Worm (Caenorhabditis elegans) whole organism, young adult: ENCODE results near the gene rbm-28.

Experiments used
- B0019.2 ChIP-seq: fragments of 200-800 bp; sonication (Bioruptor generic); conservative IDR thresholded peaks from 2 replicates; pipeline ENCODE4 v1.3.6; 2022; ENCODE audit warnings: missing genetic modification reagents, missing genetic modification characterization, missing compliant biosample characterization
- D2030.7 ChIP-seq: fragments of 200-800 bp; sonication (Bioruptor generic); IDR thresholded peaks from 2 replicates; pipeline ENCODE4 v1.3.6; 2022; ENCODE audit warnings: missing genetic modification reagents, missing genetic modification characterization, missing compliant biosample characterization
- F52B5.7 ChIP-seq: sonication (generic microtip); optimal IDR thresholded peaks from 2 replicates; lab custom pipeline; 2016; ENCODE audit warnings: mild to moderate bottlenecking, missing genetic modification characterization, missing compliant biosample characterization
- F55B11.4 ChIP-seq: sonication (generic microtip); optimal IDR thresholded peaks from 2 replicates; lab custom pipeline; 2016; ENCODE audit warnings: missing compliant biosample characterization, missing genetic modification characterization, borderline replicate concordance; ENCODE audit not compliant: insufficient read depth
- K11D2.4 ChIP-seq: fragments of 200-800 bp; sonication (Bioruptor generic); IDR thresholded peaks from 2 replicates; pipeline ENCODE4 v1.3.6; 2022; ENCODE audit warnings: missing genetic modification reagents, missing genetic modification characterization, missing compliant biosample characterization
- Y53G8AR.9 ChIP-seq: fragments of 200-800 bp; sonication (Bioruptor generic); conservative IDR thresholded peaks from 2 replicates; pipeline ENCODE4 v1.3.6; 2022; ENCODE audit warnings: missing genetic modification reagents, missing genetic modification characterization, missing compliant biosample characterization
- Y56A3A.18 ChIP-seq: fragments of 200-800 bp; sonication (Bioruptor generic); IDR thresholded peaks from 2 replicates; pipeline ENCODE4 v1.3.6; 2022; ENCODE audit warnings: missing genetic modification reagents, missing genetic modification characterization, missing compliant biosample characterization
- Y95B8A.8 ChIP-seq: fragments of 200-800 bp; sonication (Bioruptor generic); IDR thresholded peaks from 2 replicates; pipeline ENCODE4 v1.3.6; 2022; ENCODE audit warnings: missing genetic modification reagents, missing genetic modification characterization, missing compliant biosample characterization
- ama-1 ChIP-seq, 3 experiments: fragments of 150-350 bp in 1 of 3; sonication (generic microtip) in 2 of 3; optimal IDR thresholded peaks; 2 replicates each; lab custom pipeline; 2014 to 2018; ENCODE audit warnings: missing biosample characterization in 2 of 3, missing genetic modification characterization in 2 of 3, missing genetic modification reagents in 2 of 3
- aptf-2 ChIP-seq: fragments of 200-800 bp; sonication (Bioruptor generic); conservative IDR thresholded peaks from 2 replicates; pipeline ENCODE4 v1.3.6; 2022; ENCODE audit warnings: missing genetic modification reagents, missing genetic modification characterization, missing compliant biosample characterization
- aptf-3 ChIP-seq: fragments of 200-800 bp; sonication (Bioruptor generic); IDR thresholded peaks from 2 replicates; pipeline ENCODE4 v1.3.6; 2022; ENCODE audit warnings: missing genetic modification characterization, missing compliant biosample characterization
- atf-7 ChIP-seq: sonication (generic microtip); optimal IDR thresholded peaks from 2 replicates; lab custom pipeline; 2017; ENCODE audit warnings: mild to moderate bottlenecking, missing genetic modification characterization, missing compliant biosample characterization
- athp-1 ChIP-seq: sonication (generic microtip); optimal IDR thresholded peaks from 2 replicates; lab custom pipeline; 2017; ENCODE audit warnings: mild to moderate bottlenecking, missing genetic modification characterization, missing compliant biosample characterization
- attf-3 ChIP-seq: fragments of 200-800 bp; sonication (Bioruptor generic); conservative IDR thresholded peaks from 2 replicates; pipeline ENCODE4 v1.3.6; 2022; ENCODE audit warnings: missing genetic modification reagents, missing genetic modification characterization, missing compliant biosample characterization
- ccch-3 ChIP-seq: fragments of 200-800 bp; sonication (Bioruptor generic); optimal IDR thresholded peaks from 2 replicates; lab custom pipeline; 2018; ENCODE audit warnings: mild to moderate bottlenecking, missing genetic modification characterization, missing compliant biosample characterization
- die-1 ChIP-seq: sonication (generic microtip); optimal IDR thresholded peaks from 2 replicates; lab custom pipeline; 2016; ENCODE audit warnings: missing genotype, mild to moderate bottlenecking, missing genetic modification characterization, missing compliant biosample characterization
- dpff-1 ChIP-seq: sonication (generic microtip); optimal IDR thresholded peaks from 2 replicates; lab custom pipeline; 2017; ENCODE audit warnings: mild to moderate bottlenecking, missing genetic modification characterization, missing compliant biosample characterization
- fkh-3 ChIP-seq: sonication (generic microtip); optimal IDR thresholded peaks from 2 replicates; lab custom pipeline; 2016; ENCODE audit warnings: mild to moderate bottlenecking, missing genetic modification characterization, missing compliant biosample characterization
- hlh-12 ChIP-seq: sonication (generic microtip); optimal IDR thresholded peaks from 2 replicates; lab custom pipeline; 2016; ENCODE audit warnings: missing genetic modification characterization, missing compliant biosample characterization
- hmg-1.2 ChIP-seq: fragments of 200-800 bp; sonication (Bioruptor generic); IDR thresholded peaks from 2 replicates; pipeline ENCODE4 v1.3.6; 2022; ENCODE audit warnings: missing genetic modification reagents, missing genetic modification characterization, missing compliant biosample characterization
- hmg-20 ChIP-seq: fragments of 200-800 bp; sonication (Bioruptor generic); IDR thresholded peaks from 2 replicates; pipeline ENCODE4 v1.3.6; 2022; ENCODE audit warnings: missing genetic modification reagents, missing genetic modification characterization, missing compliant biosample characterization
- lag-1 ChIP-seq: fragments of 200-800 bp; sonication (Bioruptor generic); IDR thresholded peaks from 2 replicates; pipeline ENCODE4 v1.3.6; 2022; ENCODE audit warnings: missing genetic modification reagents, missing genetic modification characterization, missing compliant biosample characterization
- let-607 ChIP-seq, 2 experiments: fragments of 200-800 bp in 1 of 2; sonication (Bioruptor generic) in 1 of 2; sonication (generic microtip) in 1 of 2; optimal IDR thresholded peaks; 2 replicates each; lab custom pipeline; 2016 to 2018; ENCODE audit warnings: mild to moderate bottlenecking in 2 of 2, missing compliant biosample characterization in 2 of 2, missing genetic modification characterization in 2 of 2, moderate library complexity in 2 of 2, missing genotype in 1 of 2
- madf-6 ChIP-seq: fragments of 200-800 bp; sonication (Bioruptor generic); IDR thresholded peaks from 2 replicates; pipeline ENCODE4 v1.3.6; 2022; ENCODE audit warnings: missing genetic modification reagents, missing genetic modification characterization, missing compliant biosample characterization
- mel-28 ChIP-seq: sonication (generic microtip); optimal IDR thresholded peaks from 2 replicates; lab custom pipeline; 2016; ENCODE audit warnings: borderline replicate concordance, mild to moderate bottlenecking, missing genetic modification characterization, missing compliant biosample characterization
- nfyb-1 ChIP-seq: fragments of 200-800 bp; sonication (Bioruptor generic); IDR thresholded peaks from 2 replicates; pipeline ENCODE4 v1.3.6; 2022; ENCODE audit warnings: missing genetic modification reagents, missing genetic modification characterization, missing compliant biosample characterization
- nhr-179 ChIP-seq: sonication (generic microtip); optimal IDR thresholded peaks from 2 replicates; lab custom pipeline; 2016; ENCODE audit warnings: mild to moderate bottlenecking, missing genetic modification characterization, missing compliant biosample characterization
- rcor-1 ChIP-seq: fragments of 200-800 bp; sonication (Bioruptor generic); IDR thresholded peaks from 2 replicates; pipeline ENCODE4 v1.3.6; 2022; ENCODE audit warnings: missing genetic modification reagents, missing genetic modification characterization, missing compliant biosample characterization
- rpc-1 ChIP-seq, 2 experiments: fragments of 150-350 bp in 1 of 2; sonication (generic microtip) in 1 of 2; optimal IDR thresholded peaks; 2 replicates each; lab custom pipeline; 2014 to 2018; ENCODE audit warnings: missing biosample characterization in 1 of 2, missing genetic modification characterization in 1 of 2, missing genetic modification reagents in 1 of 2, missing genotype in 1 of 2
- sea-2 ChIP-seq: fragments of 200-800 bp; sonication (Bioruptor generic); IDR thresholded peaks from 2 replicates; pipeline ENCODE4 v1.3.6; 2022; ENCODE audit warnings: missing genetic modification characterization, missing compliant biosample characterization
- snpc-1.3 ChIP-seq: sonication (generic microtip); optimal IDR thresholded peaks from 2 replicates; lab custom pipeline; 2017; ENCODE audit warnings: missing genetic modification characterization, mild to moderate bottlenecking, missing compliant biosample characterization, antibody characterized with exemption, moderate library complexity, missing genotype, missing genetic modification reagents; ENCODE audit not compliant: insufficient read depth
- snpc-3.4 ChIP-seq: sonication (generic microtip); optimal IDR thresholded peaks from 2 replicates; lab custom pipeline; 2017; ENCODE audit warnings: missing genetic modification characterization, mild to moderate bottlenecking, missing compliant biosample characterization, antibody characterized with exemption, moderate library complexity, missing genotype, missing genetic modification reagents
- somi-1 ChIP-seq: fragments of 200-800 bp; sonication (Bioruptor generic); optimal IDR thresholded peaks from 2 replicates; lab custom pipeline; 2018; ENCODE audit warnings: mild to moderate bottlenecking, missing genetic modification characterization, missing compliant biosample characterization
- tlf-1 ChIP-seq: fragments of 200-800 bp; sonication (Bioruptor generic); optimal IDR thresholded peaks from 2 replicates; lab custom pipeline; 2018; ENCODE audit warnings: mild to moderate bottlenecking, missing genetic modification characterization, missing compliant biosample characterization
- unc-62 ChIP-seq: fragments of 150-350 bp; optimal IDR thresholded peaks from 2 replicates; lab custom pipeline; 2014; ENCODE audit warnings: missing biosample characterization, missing genetic modification reagents, missing genetic modification characterization
- ztf-28 ChIP-seq: fragments of 200-800 bp; sonication (Bioruptor generic); IDR thresholded peaks from 2 replicates; pipeline ENCODE4 v1.3.6; 2022; ENCODE audit warnings: missing genetic modification reagents, missing genetic modification characterization, missing compliant biosample characterization

rbm-28 gene

ce11 chrII:14851483-14851882 lies 5.6 kb upstream of the rbm-28 start, which contains the start of gene R05H10.1:
Gene R05H10.1 (plus strand): TSS chrII:14851816.
- no peak for TF ChIP-seq attf-3 (GFP tag; lab: Robert Waterston, UW)
- no peak for TF ChIP-seq ztf-28 (GFP tag; lab: Robert Waterston, UW)
- no peak for TF ChIP-seq lag-1 (GFP tag; lab: Robert Waterston, UW)
- no peak for TF ChIP-seq K11D2.4
- TF ChIP-seq, all 124 proteins: peak for 0

- TF ChIP-seq somi-1 (GFP tag; lab: Kevin White, UChicago) (no peak), nhr-179 (tag; lab: Kevin White, UChicago) (no peak), die-1 (no peak), ama-1 (optimal IDR thresholded peaks at IDR 0.05; lab: Kevin White, UChicago) (no peak), ama-1 (GFP tag; optimal IDR thresholded peaks at IDR 0.05; lab: Kevin White, UChicago) (no peak), ccch-3 (GFP tag; lab: Kevin White, UChicago) (no peak), F55B11.4 (tag; lab: Kevin White, UChicago) (no peak), rcor-1 (GFP tag; lab: Robert Waterston, UW) (no peak), mel-28 (tag; lab: Kevin White, UChicago) (no peak), madf-6 (no peak), snpc-1.3 (tag; lab: Kevin White, UChicago) (no peak), D2030.7 (no peak)
These were observed 1.8 kb upstream of the rbm-28 start, which contains the start of gene R05H10.7 for ce11 chrII:14855229-14855628. Gene R05H10.7 (plus strand): TSS chrII:14855529.

ce11 chrII:14864304-14864703 lies 7.2 kb downstream of the rbm-28 start:
- TF ChIP-seq nfyb-1 (GFP tag; lab: Robert Waterston, UW) (0 out of 2 replicates have a peak, but pooled peaks have one; percentile 26), hmg-1.2 (peak; percentile 93; the same call in 1 of the 2 replicates)

- TF ChIP-seq hmg-1.2, result peak; percentile 91; the same call in 1 of the 2 replicates
These were observed 8.1 kb downstream of the rbm-28 start for ce11 chrII:14865152-14865551.

ce11 chrII:14866156-14866555 lies 9.1 kb downstream of the rbm-28 start:
- TF ChIP-seq aptf-3 (GFP tag; lab: Robert Waterston, UW) (no peak), B0019.2 (GFP tag; lab: Robert Waterston, UW) (no peak), athp-1 (tag; lab: Kevin White, UChicago) (no peak), snpc-3.4 (tag; lab: Kevin White, UChicago) (no peak), dpff-1 (tag; lab: Kevin White, UChicago) (no peak), Y56A3A.18 (GFP tag; lab: Robert Waterston, UW) (no peak), sea-2 (no peak), ama-1 (optimal IDR thresholded peaks at IDR 0.05; lab: Kevin White, UChicago) (no peak), ama-1 (GFP tag; optimal IDR thresholded peaks at IDR 0.05; lab: Kevin White, UChicago) (no peak), hlh-12 (tag; lab: Kevin White, UChicago) (no peak), D2030.7 (no peak), let-607 (tag; optimal IDR thresholded peaks at IDR 0.05; lab: Kevin White, UChicago) (no peak), unc-62 (GFP tag; lab: Kevin White, UChicago) (no peak), aptf-2 (no peak), fkh-3 (tag; lab: Kevin White, UChicago) (no peak), attf-3 (GFP tag; lab: Robert Waterston, UW) (no peak)
- TF ChIP-seq, all 124 proteins: peak for 0

ce11 chrII:14866668-14867067 lies 9.6 kb downstream of the rbm-28 start, which contains the start of gene gpx-2:
Gene gpx-2 (plus strand): TSS chrII:14866766.
- TF ChIP-seq Y53G8AR.9 (GFP tag; lab: Robert Waterston, UW) (peak; percentile 64; the same call in 1 of the 2 replicates), hlh-12 (tag; lab: Kevin White, UChicago) (no peak), atf-7 (peak; percentile 4), hmg-20 (GFP tag; lab: Robert Waterston, UW) (no peak), madf-6 (0 out of 2 replicates have a peak, but pooled peaks have one; percentile 5), nfyb-1 (GFP tag; lab: Robert Waterston, UW) (0 out of 2 replicates have a peak, but pooled peaks have one; percentile 38), Y95B8A.8 (GFP tag; lab: Robert Waterston, UW) (0 out of 2 replicates have a peak, but pooled peaks have one; percentile 10), Y56A3A.18 (GFP tag; lab: Robert Waterston, UW) (peak; percentile 64; the same call in 1 of the 2 replicates), rpc-1 (optimal IDR thresholded peaks at IDR 0.05; lab: Kevin White, UChicago) (no peak), rpc-1 (tag; optimal IDR thresholded peaks at IDR 0.05; lab: Kevin White, UChicago) (no peak), F52B5.7 (no peak), tlf-1 (GFP tag; lab: Kevin White, UChicago) (peak; percentile 26)
- TF ChIP-seq, all 124 proteins: peak for 7
